Fruit fly (Drosophila melanogaster): ENCODE results near the gene CG33306.

CG33306 gene

DNA sequence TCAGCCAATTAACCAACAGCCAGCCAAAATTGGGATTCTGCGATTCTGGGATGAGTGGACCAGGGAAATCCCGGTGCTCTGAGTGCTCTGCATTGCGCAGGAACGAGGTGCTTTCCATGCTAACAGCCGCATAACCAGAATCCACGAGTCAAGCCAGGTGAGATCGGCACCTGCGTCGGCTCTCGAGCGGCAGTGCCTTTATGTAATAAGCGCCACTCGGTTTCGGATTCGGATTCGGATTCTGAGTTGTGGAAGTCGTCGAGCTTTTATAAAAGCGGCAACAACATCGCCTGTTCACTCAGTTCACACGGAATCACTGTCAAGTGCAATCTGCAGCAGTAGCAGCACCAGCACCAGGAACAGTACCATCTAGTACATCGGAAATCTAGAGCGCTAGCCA lies 22.6 kb downstream of the CG33306 start, which contains the start of gene b:
Gene b, plus strand, starts transcription at position 301 of the 400 bp plus-strand sequence.
- no peak for TF ChIP-seq CG17801 (GFP tag; optimal IDR thresholded peaks at IDR 0.05; ENCODE audit: partially characterized antibody)

dm6 chr2L:13820176-13820575 lies 23.4 kb downstream of the CG33306 start:
- TF ChIP-seq CG17801 (GFP tag; optimal IDR thresholded peaks at IDR 0.05; ENCODE audit: partially characterized antibody): no peak

DNA sequence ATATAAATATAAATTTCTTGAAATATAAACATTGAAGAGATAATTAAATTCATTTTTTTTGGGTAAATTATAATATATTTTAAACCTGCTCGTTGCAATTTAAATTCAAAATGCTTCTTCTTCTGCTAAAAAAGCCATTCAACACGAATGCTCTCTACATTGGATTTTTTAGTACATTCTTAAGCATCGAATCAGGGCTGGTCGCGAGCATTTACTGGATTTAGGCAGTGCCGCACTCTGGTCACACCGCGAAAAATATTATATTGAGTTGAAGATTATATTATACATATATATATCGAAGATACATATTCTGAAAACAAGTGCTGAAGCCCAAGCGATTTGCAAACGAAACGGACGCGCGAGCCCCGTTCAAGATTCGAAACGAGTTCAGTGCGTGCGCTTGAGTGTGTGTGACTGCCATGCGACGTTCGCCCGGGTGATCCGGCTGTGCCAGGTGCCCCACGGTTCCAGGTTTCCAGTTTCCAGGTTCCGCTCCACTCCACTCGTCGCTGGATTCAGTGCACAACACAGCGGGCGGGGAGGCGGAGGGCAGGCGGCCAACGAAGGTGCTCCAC lies 29.9 kb downstream of the CG33306 start, which contains the start of gene Sos:
Gene Sos, plus strand, starts transcription at position 213 of the 575 bp plus-strand sequence.
- no peak for TF ChIP-seq CG17801 (GFP tag; optimal IDR thresholded peaks at IDR 0.05; ENCODE audit: partially characterized antibody)

DNA sequence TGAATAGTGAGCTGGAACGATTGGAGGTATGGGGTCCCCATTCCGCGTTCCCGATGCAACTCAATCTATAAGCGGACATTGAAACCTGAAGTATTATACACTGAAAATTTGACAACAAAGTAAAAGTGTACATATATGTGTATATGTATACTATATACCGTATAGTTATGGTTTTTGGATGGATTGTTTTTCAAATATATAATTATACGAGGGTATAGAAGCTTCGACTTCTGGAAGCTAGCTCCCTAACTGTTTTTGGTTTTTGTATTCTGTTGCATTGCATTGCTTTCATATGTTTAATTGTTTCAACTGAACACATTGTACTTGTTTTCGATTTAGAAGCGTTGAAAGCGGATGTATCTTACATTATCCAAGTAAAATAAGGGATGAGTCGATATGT lies 30.4 kb downstream of the CG33306 start, which contains the start of gene CG16888:
Gene CG16888, minus strand, starts transcription at position 101 of the 400 bp plus-strand sequence.
- TF ChIP-seq CG17801 (GFP tag; optimal IDR thresholded peaks at IDR 0.05; ENCODE audit: partially characterized antibody): no peak

dm6 chr2L:13811323-13811722 lies 32.2 kb downstream of the CG33306 start, which contains the start of the genes Adat1 and CG16865:
Gene Adat1, minus strand, starts transcription at chr2L:13811474.
Gene CG16865, plus strand, starts transcription at chr2L:13811522.
- no peak for TF ChIP-seq CG17801 (GFP tag; optimal IDR thresholded peaks at IDR 0.05; ENCODE audit: partially characterized antibody)

DNA sequence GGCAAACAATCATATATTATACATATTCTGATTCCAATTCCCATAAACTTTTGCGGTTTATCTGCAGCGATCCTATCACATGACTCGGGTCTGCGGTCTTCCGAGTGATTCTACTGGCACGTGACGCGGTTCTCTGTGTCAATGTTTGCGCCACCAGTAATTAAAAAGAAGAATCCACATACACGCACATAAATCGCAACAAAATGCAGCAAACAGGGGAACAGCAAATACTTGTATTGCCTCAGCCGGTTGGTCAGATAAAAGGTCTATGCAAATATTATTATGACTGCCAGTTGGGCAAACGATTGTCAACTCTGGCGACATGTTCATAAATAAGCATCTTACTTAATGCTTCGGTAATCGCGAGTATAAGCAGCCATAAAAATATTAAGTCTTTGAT lies 35.6 kb downstream of the CG33306 start:
- no peak for TF ChIP-seq CG17801 (GFP tag; optimal IDR thresholded peaks at IDR 0.05; ENCODE audit: partially characterized antibody)

DNA sequence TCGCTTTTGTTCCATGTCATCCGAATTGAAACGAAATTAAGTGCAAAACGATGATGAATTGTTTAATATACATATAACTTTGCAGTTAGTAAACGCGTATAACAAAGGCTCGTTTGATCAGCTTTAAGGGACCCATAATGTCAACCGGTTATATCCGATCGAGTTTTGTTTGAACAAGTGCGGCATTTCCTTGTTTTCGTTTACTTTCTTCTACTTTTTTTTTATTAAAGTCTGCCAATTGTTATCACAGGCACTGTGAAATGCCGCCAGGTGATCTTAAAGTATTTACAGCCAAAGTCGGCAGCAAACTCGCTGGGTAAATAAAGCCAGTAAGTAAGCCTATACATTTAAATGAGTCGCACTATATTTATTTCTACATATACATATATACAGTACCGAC lies 36.4 kb downstream of the CG33306 start:
- no peak for TF ChIP-seq CG17801 (GFP tag; optimal IDR thresholded peaks at IDR 0.05; ENCODE audit: partially characterized antibody)

dm6 chr2L:13805170-13805569 lies 38.4 kb downstream of the CG33306 start:
- TF ChIP-seq CG17801 (GFP tag; optimal IDR thresholded peaks at IDR 0.05; ENCODE audit: partially characterized antibody): no peak

DNA sequence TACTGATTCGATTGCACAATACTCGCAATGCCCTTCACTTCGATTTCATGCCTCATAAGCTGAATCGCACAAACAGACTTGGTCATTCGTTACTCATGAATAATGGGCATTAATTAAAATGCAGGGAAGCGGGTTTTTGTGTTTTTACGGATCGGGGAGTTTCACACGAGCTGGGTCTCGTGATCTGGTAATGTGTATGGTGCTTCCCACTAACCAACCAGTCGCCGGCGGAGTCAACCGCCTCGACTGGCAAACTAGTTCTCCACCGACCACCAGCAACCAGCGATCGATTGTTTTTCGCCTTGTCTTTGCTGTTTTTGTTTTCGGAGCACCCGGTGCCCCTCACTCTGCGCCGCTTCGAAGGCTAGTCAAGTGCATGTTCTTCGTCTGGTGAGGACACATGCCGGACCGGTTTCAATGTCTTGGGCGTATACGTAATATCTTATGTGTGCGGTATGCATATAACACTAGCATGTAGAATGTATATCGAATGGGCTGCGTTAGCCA lies 38.9 kb downstream of the CG33306 start:
- no peak for TF ChIP-seq CG17801 (GFP tag; optimal IDR thresholded peaks at IDR 0.05; ENCODE audit: partially characterized antibody)

- no peak for TF ChIP-seq CG17801 (GFP tag; optimal IDR thresholded peaks at IDR 0.05; ENCODE audit: partially characterized antibody)
Measured at dm6 chr2L:13803805-13804560, 39.6 kb downstream of the CG33306 start.

- no peak for TF ChIP-seq CG17801 (GFP tag; optimal IDR thresholded peaks at IDR 0.05; ENCODE audit: partially characterized antibody)
Measured at dm6 chr2L:13803032-13803661, 40.4 kb downstream of the CG33306 start, which contains the start of gene CAH1. Gene CAH1, plus strand, starts transcription at chr2L:13803626.

- TF ChIP-seq CG17801 (GFP tag; optimal IDR thresholded peaks at IDR 0.05; ENCODE audit: partially characterized antibody): no peak
Measured at dm6 chr2L:13802075-13802639, 41.4 kb downstream of the CG33306 start.

dm6 chr2L:13801166-13801565 lies 42.4 kb downstream of the CG33306 start:
- no peak for TF ChIP-seq CG17801 (GFP tag; optimal IDR thresholded peaks at IDR 0.05; ENCODE audit: partially characterized antibody)

DNA sequence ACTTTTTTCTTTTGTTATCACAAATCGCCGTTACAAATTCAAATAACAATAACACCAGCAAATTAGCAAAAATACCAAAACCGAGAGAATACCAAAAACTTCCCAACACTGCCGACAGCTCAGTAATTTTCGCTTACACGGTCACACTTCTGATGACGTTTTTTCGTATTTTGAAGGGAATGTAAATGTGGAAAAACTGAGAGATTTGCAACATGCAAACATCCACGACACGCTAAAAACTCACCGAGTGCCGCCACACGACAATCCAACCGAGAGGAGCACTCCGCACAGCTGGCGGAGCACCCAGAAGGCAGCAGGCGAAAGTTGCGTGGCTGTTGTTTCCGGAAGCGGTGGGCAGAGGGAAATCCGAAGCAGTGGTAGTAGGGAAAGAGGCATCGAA lies 50.1 kb downstream of the CG33306 start, which contains the start of gene Sec71:
Gene Sec71, plus strand, starts transcription at position 117 of the 400 bp plus-strand sequence.
- TF ChIP-seq CG17801 (GFP tag; optimal IDR thresholded peaks at IDR 0.05; ENCODE audit: partially characterized antibody): peak; percentile 32

Data from ovary, adult (tissue).